Worm (Caenorhabditis elegans): Measurements from ENCODE around the gene srh-131.

The srh-131 gene

ce11 chrV:17013232-17013631 lies 7.9 kb downstream of the srh-131 start, which contains the start of gene clec-241:
TSS of gene clec-241 (minus strand) at chrV:17013332.
- TF ChIP-seq mbf-1 (tag; optimal IDR thresholded peaks at IDR 0.05) (no peak), aly-2 (tag; optimal IDR thresholded peaks at IDR 0.05) (no peak), nhr-12 (tag; optimal IDR thresholded peaks at IDR 0.05) (no peak), nhr-23 (tag; optimal IDR thresholded peaks at IDR 0.05) (no peak), nhr-77 (tag; optimal IDR thresholded peaks at IDR 0.05) (no peak), unc-39 (tag; optimal IDR thresholded peaks at IDR 0.05) (no peak), elt-1 (tag; optimal IDR thresholded peaks at IDR 0.05) (no peak), egl-27 (tag; optimal IDR thresholded peaks at IDR 0.05) (no peak), sma-3 (GFP tag; optimal IDR thresholded peaks at IDR 0.05) (no peak)

ce11 chrV:17014050-17014449 lies 8.8 kb downstream of the srh-131 start, which contains the start of gene clc-13:
TSS of gene clc-13 (plus strand) at chrV:17014408.
- TF ChIP-seq ceh-82 (tag; optimal IDR thresholded peaks at IDR 0.05) (no peak), nhr-6 (tag; optimal IDR thresholded peaks at IDR 0.05) (no peak), skn-1 (tag; optimal IDR thresholded peaks at IDR 0.05) (no peak), fos-1 (tag; optimal IDR thresholded peaks at IDR 0.05) (peak; percentile 81), gmeb-1 (tag; optimal IDR thresholded peaks at IDR 0.05) (peak; percentile 5), sma-9 (GFP tag; optimal IDR thresholded peaks at IDR 0.05) (peak; percentile 80), sma-9 (tag; optimal IDR thresholded peaks at IDR 0.05) (no peak), nhr-129 (tag; optimal IDR thresholded peaks at IDR 0.05) (no peak), sma-3 (GFP tag; optimal IDR thresholded peaks at IDR 0.05) (no peak)

ce11 chrV:17016787-17017186 lies 11.5 kb downstream of the srh-131 start, which contains the start of gene srh-97:
TSS of gene srh-97 (plus strand) at chrV:17017087.
- TF ChIP-seq lin-39 (tag; optimal IDR thresholded peaks at IDR 0.05) = no peak
- TF ChIP-seq C34F6.9 (tag; optimal IDR thresholded peaks at IDR 0.05) = no peak
- TF ChIP-seq blmp-1 (tag; optimal IDR thresholded peaks at IDR 0.05; ENCODE audit: insufficient read depth) = no peak
- TF ChIP-seq lin-11 (tag; optimal IDR thresholded peaks at IDR 0.05) = no peak
- no peak for TF ChIP-seq crh-2 (tag; optimal IDR thresholded peaks at IDR 0.05)
- no peak for TF ChIP-seq lin-13 (GFP tag; optimal IDR thresholded peaks at IDR 0.05)
- no peak for TF ChIP-seq ZK546.5 (tag; optimal IDR thresholded peaks at IDR 0.05)
- no peak for TF ChIP-seq elt-1 (tag; optimal IDR thresholded peaks at IDR 0.05)
- TF ChIP-seq ztf-1 (GFP tag; conservative IDR thresholded peaks at IDR 0.05) = no peak
- TF ChIP-seq nhr-11 (tag; optimal IDR thresholded peaks at IDR 0.05) = no peak
- no peak for TF ChIP-seq mdl-1 (tag; optimal IDR thresholded peaks at IDR 0.05)
- no peak for TF ChIP-seq alr-1 (tag; optimal IDR thresholded peaks at IDR 0.05)
- TF ChIP-seq nhr-77 (tag; optimal IDR thresholded peaks at IDR 0.05) = no peak
- no peak for TF ChIP-seq unc-62 (GFP tag; optimal IDR thresholded peaks at IDR 0.05)

ce11 chrV:17019690-17020089 lies 14.4 kb downstream of the srh-131 start, which contains the start of gene F49H6.17:
TSS of gene F49H6.17 (plus strand) at chrV:17019990.
- TF ChIP-seq unc-62 (GFP tag; optimal IDR thresholded peaks at IDR 0.05) (no peak), nhr-10 (tag; optimal IDR thresholded peaks at IDR 0.05) (no peak), C34F6.9 (tag; optimal IDR thresholded peaks at IDR 0.05) (no peak), gmeb-1 (tag; optimal IDR thresholded peaks at IDR 0.05) (no peak), egl-27 (tag; optimal IDR thresholded peaks at IDR 0.05) (no peak), zag-1 (tag; optimal IDR thresholded peaks at IDR 0.05) (no peak), skn-1 (tag; optimal IDR thresholded peaks at IDR 0.05) (no peak)

ce11 chrV:17021361-17021760 lies 16.1 kb downstream of the srh-131 start, which contains the start of gene F49H6.12:
TSS of gene F49H6.12 (minus strand) at chrV:17021461.
- TF ChIP-seq mab-5 (tag; optimal IDR thresholded peaks at IDR 0.05) (no peak), mdl-1 (tag; optimal IDR thresholded peaks at IDR 0.05) (no peak), nhr-10 (tag; optimal IDR thresholded peaks at IDR 0.05) (no peak), unc-55 (GFP tag; optimal IDR thresholded peaks at IDR 0.05) (no peak)
